Fruit fly (Drosophila melanogaster) S2 (cell line): ENCODE results near the gene Cpsf100.

Experiments
- CG8478 ChIP-seq: fragments of >200 bp; optimal IDR thresholded peaks from 2 replicates; lab custom pipeline; 2018
- CTCF ChIP-seq, 2 experiments: fragments of >200 bp; optimal IDR thresholded peaks; 2 replicates each; lab custom pipeline; 2018

Gene Cpsf100

dm6 chr3R:29066285-29066684 lies 31.9 kb downstream of the Cpsf100 start:
- TF ChIP-seq CTCF (optimal IDR thresholded peaks at IDR 0.05; lab: Kevin White, UChicago) (no peak), CG8478 (no peak)

- TF ChIP-seq CTCF (optimal IDR thresholded peaks at IDR 0.05; lab: Kevin White, UChicago) (no peak), CG8478 (no peak)
Measured at dm6 chr3R:29067091-29067490, 32.7 kb downstream of the Cpsf100 start.

- TF ChIP-seq CG8478 (no peak), CTCF (optimal IDR thresholded peaks at IDR 0.05; lab: Kevin White, UChicago) (no peak)
Measured at dm6 chr3R:29068430-29069207, 34.2 kb downstream of the Cpsf100 start.

dm6 chr3R:29069208-29070072 lies 35.1 kb downstream of the Cpsf100 start:
- TF ChIP-seq CTCF (optimal IDR thresholded peaks at IDR 0.05; lab: Kevin White, UChicago), result no peak
- no peak for TF ChIP-seq CG8478

dm6 chr3R:29071141-29071540 lies 36.8 kb downstream of the Cpsf100 start:
- TF ChIP-seq CTCF (optimal IDR thresholded peaks at IDR 0.05; lab: Kevin White, UChicago) (no peak), CG8478 (no peak)

- TF ChIP-seq CG8478, result no peak
- no peak for TF ChIP-seq CTCF (optimal IDR thresholded peaks at IDR 0.05; lab: Kevin White, UChicago)
Measured at dm6 chr3R:29072834-29073233, 38.5 kb downstream of the Cpsf100 start.

dm6 chr3R:29074001-29074609 lies 39.7 kb downstream of the Cpsf100 start:
- TF ChIP-seq CG8478 (no peak), CTCF (optimal IDR thresholded peaks at IDR 0.05; lab: Kevin White, UChicago) (no peak)

- no peak for TF ChIP-seq CTCF (optimal IDR thresholded peaks at IDR 0.05; lab: Kevin White, UChicago)
- TF ChIP-seq CG8478, result no peak
Measured at dm6 chr3R:29075631-29076398, 41.4 kb downstream of the Cpsf100 start.

dm6 chr3R:29076609-29077008 lies 42.2 kb downstream of the Cpsf100 start:
- TF ChIP-seq CG8478, result no peak
- no peak for TF ChIP-seq CTCF (optimal IDR thresholded peaks at IDR 0.05; lab: Kevin White, UChicago)

- no peak for TF ChIP-seq CTCF (optimal IDR thresholded peaks at IDR 0.05; lab: Kevin White, UChicago)
- no peak for TF ChIP-seq CG8478
Measured at dm6 chr3R:29077572-29077971, 43.2 kb downstream of the Cpsf100 start.

dm6 chr3R:29082034-29082433 lies 47.7 kb downstream of the Cpsf100 start:
- TF ChIP-seq CG8478, result no peak
- TF ChIP-seq CTCF (optimal IDR thresholded peaks at IDR 0.05; lab: Kevin White, UChicago), result no peak

dm6 chr3R:29082511-29083296 lies 48.3 kb downstream of the Cpsf100 start:
- TF ChIP-seq CG8478, result no peak
- TF ChIP-seq CTCF (optimal IDR thresholded peaks at IDR 0.05; lab: Kevin White, UChicago), result no peak

dm6 chr3R:29083459-29084457 lies 49.4 kb downstream of the Cpsf100 start:
- TF ChIP-seq CG8478 (no peak), CTCF (optimal IDR thresholded peaks at IDR 0.05; lab: Kevin White, UChicago) (no peak)
